Worm (Caenorhabditis elegans) whole organism, L2 larva: ENCODE results near the gene F54D5.17.

ENCODE experiments used
- R02D3.7 ChIP-seq: fragments of 150-350 bp; optimal IDR thresholded peaks from 2 replicates; lab custom pipeline; 2014; ENCODE audit warnings: missing biosample characterization, missing genetic modification characterization
- alr-1 ChIP-seq: fragments of 150-350 bp; optimal IDR thresholded peaks from 2 replicates; lab custom pipeline; 2014; ENCODE audit warnings: missing biosample characterization, missing genetic modification characterization
- dmd-4 ChIP-seq: sonication (generic microtip); optimal IDR thresholded peaks from 2 replicates; lab custom pipeline; 2017; ENCODE audit warnings: missing biosample characterization, missing genetic modification characterization
- elt-1 ChIP-seq: fragments of 150-350 bp; optimal IDR thresholded peaks from 2 replicates; lab custom pipeline; 2014; ENCODE audit warnings: missing biosample characterization, missing genetic modification characterization
- fos-1 ChIP-seq: fragments of 150-350 bp; optimal IDR thresholded peaks from 2 replicates; lab custom pipeline; 2014; ENCODE audit warnings: missing biosample characterization, missing genetic modification characterization
- gmeb-1 ChIP-seq: fragments of 150-350 bp; optimal IDR thresholded peaks from 2 replicates; lab custom pipeline; 2014; ENCODE audit warnings: missing biosample characterization, missing genetic modification characterization
- lin-13 ChIP-seq: fragments of 150-350 bp; optimal IDR thresholded peaks from 2 replicates; lab custom pipeline; 2014; ENCODE audit warnings: missing biosample characterization, missing genetic modification reagents, missing genetic modification characterization
- mab-5 ChIP-seq: fragments of 150-350 bp; optimal IDR thresholded peaks from 2 replicates; lab custom pipeline; 2014; ENCODE audit warnings: missing biosample characterization, missing genetic modification characterization
- nhr-10 ChIP-seq: sonication (generic microtip); optimal IDR thresholded peaks from 2 replicates; lab custom pipeline; 2017; ENCODE audit warnings: missing biosample characterization, missing genetic modification characterization
- nhr-237 ChIP-seq: fragments of 150-350 bp; optimal IDR thresholded peaks from 2 replicates; lab custom pipeline; 2014; ENCODE audit warnings: missing biosample characterization, missing genetic modification characterization
- nhr-25 ChIP-seq: fragments of 150-350 bp; sonication (generic microtip); optimal IDR thresholded peaks from 3 replicates; lab custom pipeline; 2014; ENCODE audit warnings: missing biosample characterization, missing genetic modification characterization
- nhr-77 ChIP-seq: fragments of 150-350 bp; optimal IDR thresholded peaks from 2 replicates; lab custom pipeline; 2014; ENCODE audit warnings: missing biosample characterization, missing genetic modification characterization
- zag-1 ChIP-seq: fragments of 150-350 bp; optimal IDR thresholded peaks from 2 replicates; lab custom pipeline; 2014; ENCODE audit warnings: missing biosample characterization, missing genetic modification characterization
- ztf-4 ChIP-seq: fragments of 150-350 bp; optimal IDR thresholded peaks from 2 replicates; lab custom pipeline; 2014; ENCODE audit warnings: missing biosample characterization, missing genetic modification characterization

DNA sequence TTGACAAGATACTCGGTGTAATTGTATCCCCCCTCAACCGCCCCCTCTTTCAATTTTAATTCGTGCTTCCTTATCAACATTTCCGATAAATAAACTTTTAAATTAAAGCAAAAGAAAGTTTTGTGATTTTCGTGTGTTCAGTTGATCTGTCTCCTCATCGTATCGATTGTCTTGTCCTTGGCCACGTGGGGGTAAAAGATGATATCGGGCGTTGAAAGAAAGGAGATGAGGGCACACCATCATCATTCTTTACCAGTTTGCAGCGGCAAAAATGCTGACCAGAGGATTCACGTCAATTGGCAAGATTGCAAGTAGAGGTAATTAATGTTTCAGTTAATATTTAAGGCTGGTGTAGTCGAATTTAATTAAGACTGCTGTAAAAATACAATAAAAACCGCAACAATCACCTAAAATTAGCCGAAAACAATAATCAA lies 9.2 kb upstream of the F54D5.17 start, which contains the start of gene F54D5.7:
- no peak for TF ChIP-seq dmd-4 (tag; lab: Kevin White, UChicago)
- TF ChIP-seq nhr-10 (tag; lab: Kevin White, UChicago), result no peak
- TF ChIP-seq alr-1, result no peak
- TF ChIP-seq fos-1 (tag; lab: Kevin White, UChicago), result peak; percentile 13
- TF ChIP-seq gmeb-1 (tag; lab: Kevin White, UChicago), result peak; percentile 35
- no peak for TF ChIP-seq zag-1 (tag; lab: Kevin White, UChicago)
- TF ChIP-seq lin-13 (GFP tag; lab: Kevin White, UChicago), result peak; percentile 50
- peak; percentile 96 for TF ChIP-seq ztf-4 (tag; lab: Kevin White, UChicago)
- no peak for TF ChIP-seq nhr-237 (tag; lab: Kevin White, UChicago)
- TF ChIP-seq nhr-77 (tag; lab: Kevin White, UChicago), result no peak
- TF ChIP-seq R02D3.7 (tag; lab: Kevin White, UChicago), result no peak
- no peak for TF ChIP-seq elt-1 (tag; lab: Kevin White, UChicago)
- no peak for TF ChIP-seq mab-5 (tag; lab: Kevin White, UChicago)
- TF ChIP-seq nhr-25 (tag; lab: Kevin White, UChicago), result peak; percentile 65
